Worm (Caenorhabditis elegans): Measurements from ENCODE around the gene F20D6.5.

Gene F20D6.5

DNA sequence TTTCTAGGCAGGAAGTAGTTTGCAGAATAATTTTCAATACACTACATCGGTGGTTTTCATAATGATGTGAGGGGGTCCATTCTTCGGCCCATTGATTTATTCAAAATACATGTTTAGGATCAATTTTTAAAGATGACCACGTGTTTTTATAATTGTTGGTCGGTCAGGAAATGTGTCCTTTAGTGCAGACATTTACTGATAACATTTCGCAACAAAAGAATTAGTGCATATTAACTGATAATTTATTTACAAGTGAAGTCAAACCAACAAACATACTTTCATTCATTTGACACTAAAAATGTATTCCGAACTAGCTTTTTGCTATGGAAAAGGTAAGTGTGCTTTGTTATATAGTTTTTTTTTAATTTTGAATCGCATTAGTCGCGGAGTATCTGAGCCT lies at the start of gene F20D6.5:
Gene F20D6.5 (plus strand): TSS at position 259 of the 400 bp plus-strand sequence.
- TF ChIP-seq elt-2 (tag; optimal IDR thresholded peaks at IDR 0.05), result peak; percentile 54
- TF ChIP-seq dpl-1 (GFP tag; optimal IDR thresholded peaks at IDR 0.05), result no peak
- no peak for TF ChIP-seq blmp-1 (tag; optimal IDR thresholded peaks at IDR 0.05)
- TF ChIP-seq Y116A8C.19 (tag; optimal IDR thresholded peaks at IDR 0.05; ENCODE audit: borderline replicate concordance), result no peak
- no peak for TF ChIP-seq lin-39 (tag; optimal IDR thresholded peaks at IDR 0.05)

ce11 chrV:8114542-8114941 lies 47.2 kb upstream of the F20D6.5 start:
- TF ChIP-seq jun-1 (tag; optimal IDR thresholded peaks at IDR 0.05) (no peak), tlp-1 (tag; optimal IDR thresholded peaks at IDR 0.05) (no peak), nhr-12 (tag; optimal IDR thresholded peaks at IDR 0.05) (no peak), ceh-88 (GFP tag; IDR thresholded peaks at IDR 0.05) (no peak), hlh-4 (tag; optimal IDR thresholded peaks at IDR 0.05) (no peak), nhr-20 (tag; optimal IDR thresholded peaks at IDR 0.05) (no peak), rnt-1 (tag; optimal IDR thresholded peaks at IDR 0.05) (no peak), dsc-1 (tag; optimal IDR thresholded peaks at IDR 0.05) (no peak), nhr-76 (tag; optimal IDR thresholded peaks at IDR 0.05) (no peak), mab-9 (GFP tag; IDR thresholded peaks at IDR 0.05) (no peak), irx-1 (tag; optimal IDR thresholded peaks at IDR 0.05) (no peak), skn-1 (tag; optimal IDR thresholded peaks at IDR 0.05) (no peak), nhr-90 (tag; optimal IDR thresholded peaks at IDR 0.05; ENCODE audit: poor library complexity) (no peak), sptf-1 (tag; optimal IDR thresholded peaks at IDR 0.05) (no peak), mdl-1 (tag; optimal IDR thresholded peaks at IDR 0.05) (no peak), egl-27 (tag; optimal IDR thresholded peaks at IDR 0.05) (no peak), nhr-28 (tag; optimal IDR thresholded peaks at IDR 0.05) (no peak), ets-5 (GFP tag; IDR thresholded peaks at IDR 0.05) (no peak), xbp-1 (tag; optimal IDR thresholded peaks at IDR 0.05) (no peak), unc-98 (GFP tag; IDR thresholded peaks at IDR 0.05) (no peak)

DNA sequence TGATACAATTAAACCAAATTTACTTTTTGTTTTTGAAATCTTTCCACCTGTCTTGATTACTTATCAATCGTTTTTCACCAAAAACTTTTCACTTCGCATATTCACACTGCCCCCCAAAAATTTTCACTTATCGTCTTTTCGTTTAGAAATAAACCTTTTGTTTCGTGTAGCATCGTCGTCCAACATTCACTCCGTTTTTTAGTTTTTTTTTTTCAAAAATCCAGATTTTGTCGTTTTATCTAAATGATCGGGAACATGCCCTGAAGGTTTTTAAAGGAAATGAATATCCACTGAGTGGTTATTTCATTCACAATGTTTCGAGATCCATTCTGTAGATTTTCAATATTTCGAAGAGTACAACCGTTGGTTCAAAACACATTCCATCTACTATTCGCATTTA lies 43.8 kb upstream of the F20D6.5 start, which contains the start of gene D1014.7:
Gene D1014.7 (plus strand): TSS at position 301 of the 400 bp plus-strand sequence.
- TF ChIP-seq nhr-47 (tag; optimal IDR thresholded peaks at IDR 0.05) (no peak), ces-1 (GFP tag; optimal IDR thresholded peaks at IDR 0.05) (no peak)

ce11 chrV:8120868-8121267 lies 40.9 kb upstream of the F20D6.5 start, which contains the start of gene D1014.6:
D1014.6 (plus strand) TSS chrV:8121168.
- TF ChIP-seq dpl-1 (GFP tag; optimal IDR thresholded peaks at IDR 0.05) (no peak), hlh-4 (tag; optimal IDR thresholded peaks at IDR 0.05) (no peak), Y116A8C.19 (tag; optimal IDR thresholded peaks at IDR 0.05; ENCODE audit: borderline replicate concordance) (no peak), elt-3 (tag; optimal IDR thresholded peaks at IDR 0.05) (no peak), fkh-4 (tag; optimal IDR thresholded peaks at IDR 0.05; ENCODE audit: borderline replicate concordance) (no peak), ama-1 (optimal IDR thresholded peaks at IDR 0.05) (no peak), sptf-1 (tag; optimal IDR thresholded peaks at IDR 0.05) (no peak), skn-1 (tag; optimal IDR thresholded peaks at IDR 0.05) (no peak), mef-2 (tag; optimal IDR thresholded peaks at IDR 0.05) (no peak), zip-4 (GFP tag; optimal IDR thresholded peaks at IDR 0.05) (no peak), snpc-4 (tag; optimal IDR thresholded peaks at IDR 0.05) (no peak), ceh-8 (GFP tag; optimal IDR thresholded peaks at IDR 0.05) (no peak), efl-1 (optimal IDR thresholded peaks at IDR 0.05) (no peak), efl-1 (GFP tag; optimal IDR thresholded peaks at IDR 0.05 in 1 of 2) (no peak), zag-1 (tag; optimal IDR thresholded peaks at IDR 0.05) (no peak), blmp-1 (tag; optimal IDR thresholded peaks at IDR 0.05) (no peak)

DNA sequence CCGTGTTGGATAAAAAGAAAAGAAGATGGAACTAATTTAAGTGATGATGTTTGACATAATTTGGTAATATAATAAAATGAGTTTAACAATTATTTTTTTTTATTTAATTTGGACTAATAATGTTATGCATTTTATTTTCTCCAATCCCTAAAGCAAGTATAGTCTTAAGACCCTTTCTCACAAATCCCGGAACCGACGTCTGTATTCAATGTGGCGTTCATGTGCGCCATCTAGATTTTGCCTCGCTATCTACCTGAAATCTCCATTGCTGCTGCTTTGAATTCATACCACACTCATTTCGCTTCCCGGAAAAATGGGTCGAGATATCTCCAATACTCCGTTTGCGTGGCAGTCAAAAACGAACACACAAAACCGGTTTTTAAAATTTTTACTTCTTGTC lies 38.4 kb upstream of the F20D6.5 start, which contains the start of gene D1014.5:
Gene D1014.5 (plus strand): TSS at position 301 of the 400 bp plus-strand sequence.
- no peak for TF ChIP-seq fkh-10 (GFP tag; optimal IDR thresholded peaks at IDR 0.05)
- TF ChIP-seq lin-14 (GFP tag; optimal IDR thresholded peaks at IDR 0.05), result no peak
- TF ChIP-seq tlp-1 (tag; optimal IDR thresholded peaks at IDR 0.05), result no peak
- TF ChIP-seq isw-1 (GFP tag; IDR thresholded peaks at IDR 0.05), result no peak
- no peak for TF ChIP-seq nhr-85 (tag)
- TF ChIP-seq lin-15B (tag; optimal IDR thresholded peaks at IDR 0.05), result no peak
- TF ChIP-seq hpl-2 (GFP tag; optimal IDR thresholded peaks at IDR 0.05), result no peak
- TF ChIP-seq ztf-4 (tag; optimal IDR thresholded peaks at IDR 0.05), result no peak
- no peak for TF ChIP-seq mep-1 (tag; optimal IDR thresholded peaks at IDR 0.05)
- TF ChIP-seq hlh-17 (GFP tag; optimal IDR thresholded peaks at IDR 0.05; ENCODE audit: borderline replicate concordance), result no peak
- no peak for TF ChIP-seq sptf-1 (tag; optimal IDR thresholded peaks at IDR 0.05)
- no peak for TF ChIP-seq vab-15 (tag; optimal IDR thresholded peaks at IDR 0.05)
- TF ChIP-seq fkh-8 (tag; optimal IDR thresholded peaks at IDR 0.05), result no peak

All from whole organism, L1 larva.